Worm (Caenorhabditis elegans) whole organism, mixed stage, embryonic: ENCODE results near the gene sams-1.

ENCODE experiments used
- M03D4.4 ChIP-seq: sonication (generic microtip); optimal IDR thresholded peaks from 2 replicates; lab custom pipeline; 2017; ENCODE audit warnings: mild to moderate bottlenecking, missing genetic modification characterization, missing compliant biosample characterization
- ces-1 ChIP-seq: fragments of 150-350 bp; optimal IDR thresholded peaks from 2 replicates; lab custom pipeline; 2014; ENCODE audit warnings: missing biosample characterization, missing genetic modification reagents, missing genetic modification characterization
- drap-1 ChIP-seq: fragments of 200-800 bp; sonication (Bioruptor generic); optimal IDR thresholded peaks from 3 replicates; lab custom pipeline; 2018; ENCODE audit warnings: mild to moderate bottlenecking, missing genetic modification characterization, missing compliant biosample characterization
- elt-3 ChIP-seq: fragments of 150-350 bp; optimal IDR thresholded peaks from 2 replicates; lab custom pipeline; 2014; ENCODE audit warnings: missing biosample characterization, missing genetic modification characterization
- lin-13 ChIP-seq: fragments of 150-350 bp; optimal IDR thresholded peaks from 2 replicates; lab custom pipeline; 2014; ENCODE audit warnings: missing biosample characterization, missing genetic modification characterization
- nhr-12 ChIP-seq: fragments of 150-350 bp; optimal IDR thresholded peaks from 2 replicates; lab custom pipeline; 2014; ENCODE audit warnings: missing biosample characterization, missing genetic modification characterization
- nhr-76 ChIP-seq: sonication (generic microtip); optimal IDR thresholded peaks from 2 replicates; lab custom pipeline; 2017; ENCODE audit warnings: missing biosample characterization, missing genetic modification characterization
- sem-2 ChIP-seq: fragments of 200-800 bp; sonication (Bioruptor generic); optimal IDR thresholded peaks from 2 replicates; lab custom pipeline; 2018; ENCODE audit warnings: mild to moderate bottlenecking, missing genetic modification characterization, missing compliant biosample characterization
- sptf-1 ChIP-seq: sonication (generic microtip); optimal IDR thresholded peaks from 2 replicates; lab custom pipeline; 2017; ENCODE audit warnings: mild to moderate bottlenecking, missing genetic modification characterization, moderate library complexity, missing compliant biosample characterization
- unc-39 ChIP-seq: fragments of 150-350 bp; optimal IDR thresholded peaks from 2 replicates; lab custom pipeline; 2014; ENCODE audit warnings: missing biosample characterization, missing genetic modification characterization
- unc-62 ChIP-seq: fragments of 150-350 bp; optimal IDR thresholded peaks from 2 replicates; lab custom pipeline; 2014; ENCODE audit warnings: missing biosample characterization, missing genetic modification reagents, missing genetic modification characterization

DNA sequence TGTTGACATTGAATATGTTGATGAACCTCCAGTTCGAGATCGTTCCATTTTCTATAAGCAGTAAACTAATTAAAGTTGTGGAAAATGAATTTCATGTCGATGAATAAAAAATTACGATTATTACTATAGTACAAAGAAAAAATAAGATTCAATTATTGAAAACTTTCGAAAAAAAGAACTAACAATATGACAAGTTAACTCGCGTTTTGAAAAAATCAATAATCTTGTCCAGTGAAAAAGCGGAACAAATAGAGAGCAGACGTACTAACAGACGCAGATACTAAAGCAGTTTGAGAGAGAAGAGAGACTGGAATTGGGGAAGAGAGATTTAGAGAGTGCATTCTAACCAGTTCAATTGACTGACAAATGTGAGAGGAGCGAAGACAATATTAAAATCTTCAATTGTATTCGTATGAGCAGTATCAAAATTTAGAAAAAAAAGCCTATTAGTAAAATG, 8.9 kb downstream of the sams-1 start, which contains the start of gene set-6:
- TF ChIP-seq M03D4.4 (no peak), elt-3 (tag; lab: Kevin White, UChicago) (no peak), unc-62 (GFP tag; lab: Kevin White, UChicago) (no peak), unc-39 (tag; lab: Kevin White, UChicago) (no peak), nhr-76 (no peak), sem-2 (GFP tag; lab: Kevin White, UChicago) (no peak), sptf-1 (no peak), lin-13 (tag; lab: Kevin White, UChicago) (no peak), ces-1 (GFP tag; lab: Kevin White, UChicago) (peak; percentile 85), drap-1 (GFP tag; lab: Kevin White, UChicago) (no peak), nhr-12 (tag; lab: Kevin White, UChicago) (no peak)
